Fruit fly (Drosophila melanogaster) whole organism, adult: ENCODE data around the gene CG15023.

ENCODE experiments used
- CG11617 ChIP-seq: fragments of 200-800 bp; sonication (Bioruptor generic); optimal IDR thresholded peaks from 2 replicates; lab custom pipeline; 2017; ENCODE audit warnings: mild to moderate bottlenecking, missing biosample characterization, missing genetic modification reagents, missing genetic modification characterization
- CG12768 ChIP-seq: fragments of 200-800 bp; sonication (Bioruptor generic); optimal IDR thresholded peaks from 2 replicates; lab custom pipeline; 2017; ENCODE audit warnings: missing biosample characterization, missing genetic modification characterization, mild to moderate bottlenecking, moderate library complexity, missing genetic modification reagents
- CG14711 ChIP-seq: fragments of 200-800 bp; sonication (Bioruptor generic); optimal IDR thresholded peaks from 2 replicates; lab custom pipeline; 2018; ENCODE audit warnings: missing biosample characterization, mild to moderate bottlenecking, missing genetic modification characterization, moderate library complexity
- CG5204 ChIP-seq: fragments of 200-800 bp; sonication (Bioruptor generic); optimal IDR thresholded peaks from 2 replicates; lab custom pipeline; 2016; ENCODE audit warnings: missing biosample characterization, missing genetic modification characterization
- cic ChIP-seq: fragments of 200-800 bp; sonication (Bioruptor generic); optimal IDR thresholded peaks from 2 replicates; lab custom pipeline; 2017; ENCODE audit warnings: missing biosample characterization, mild to moderate bottlenecking, missing genetic modification characterization, moderate library complexity
- kay ChIP-seq: fragments of 200-800 bp; sonication (Bioruptor generic); peaks from one replicate; lab custom pipeline; 2016; ENCODE audit warnings: missing biosample characterization, missing genetic modification characterization, borderline replicate concordance
- ovo ChIP-seq: fragments of 200-800 bp; sonication (Bioruptor generic); optimal IDR thresholded peaks from 2 replicates; lab custom pipeline; 2016; ENCODE audit warnings: missing biosample characterization, missing genetic modification characterization
- tj ChIP-seq: fragments of 200-800 bp; sonication (Bioruptor generic); optimal IDR thresholded peaks from 3 replicates; lab custom pipeline; 2017; ENCODE audit warnings: missing biosample characterization, mild to moderate bottlenecking, missing genetic modification characterization, moderate library complexity

- no peak for TF ChIP-seq CG11617 (GFP tag; lab: Kevin White, UChicago)
- TF ChIP-seq tj (GFP tag; lab: Kevin White, UChicago) = no peak
- TF ChIP-seq CG12768 (GFP tag; lab: Kevin White, UChicago) = no peak
- no peak for TF ChIP-seq ovo (GFP tag; lab: Kevin White, UChicago)
- TF ChIP-seq kay = no peak
- TF ChIP-seq cic = no peak
- TF ChIP-seq CG5204 = no peak
- TF ChIP-seq CG14711 = no peak
These were observed 14.4 kb upstream of the CG15023 start for dm6 chr3L:4475704-4476103.
